Worm (Caenorhabditis elegans) whole organism, L1 larva: ENCODE measurements around the gene C49G7.10.

Experiments used
- aly-2 ChIP-seq: fragments of 150-350 bp; optimal IDR thresholded peaks from 2 replicates; lab custom pipeline; 2014; ENCODE audit warnings: missing biosample characterization, missing genetic modification characterization
- efl-3 ChIP-seq: fragments of 200-800 bp; sonication (Bioruptor generic); optimal IDR thresholded peaks from 2 replicates; lab custom pipeline; 2018; ENCODE audit warnings: mild to moderate bottlenecking, missing genetic modification characterization, missing compliant biosample characterization
- egl-13 ChIP-seq: sonication (generic microtip); optimal IDR thresholded peaks from 2 replicates; lab custom pipeline; 2016; ENCODE audit warnings: missing genotype, missing genetic modification reagents, missing genetic modification characterization, missing compliant biosample characterization
- elt-3 ChIP-seq, 6 experiments: fragments of 150-350 bp in 1 of 6; sonication (generic microtip); optimal IDR thresholded peaks; 2 replicates each; lab custom pipeline; 2017 to 2018; ENCODE audit warnings: missing biosample characterization in 6 of 6, missing genetic modification characterization in 6 of 6, inconsistent platforms in 1 of 6
- nhr-77 ChIP-seq: fragments of 150-350 bp; optimal IDR thresholded peaks from 2 replicates; lab custom pipeline; 2014; ENCODE audit warnings: missing biosample characterization, missing genetic modification characterization
- snpc-4 ChIP-seq: fragments of 150-350 bp; optimal IDR thresholded peaks from 2 replicates; lab custom pipeline; 2014; ENCODE audit warnings: missing biosample characterization, missing genetic modification characterization
- snu-23 ChIP-seq: sonication (generic microtip); optimal IDR thresholded peaks from 2 replicates; lab custom pipeline; 2016; ENCODE audit warnings: missing genetic modification characterization, missing compliant biosample characterization

ce11 chrV:4034303-4034702 is 7.5 kb downstream of the C49G7.10 start, which contains the start of gene C49G7.7:
- TF ChIP-seq aly-2: no peak
- no peak for TF ChIP-seq snu-23 (GFP tag; lab: Kevin White, UChicago)
- no peak for TF ChIP-seq snpc-4 (tag; lab: Kevin White, UChicago)
- TF ChIP-seq egl-13 (tag; lab: Kevin White, UChicago): no peak
- TF ChIP-seq elt-3 (tag; optimal IDR thresholded peaks at IDR 0.05; lab: Kevin White, UChicago): no peak
- TF ChIP-seq efl-3 (GFP tag; lab: Kevin White, UChicago): no peak
- no peak for TF ChIP-seq nhr-77 (tag; lab: Kevin White, UChicago)
